Fruit fly (Drosophila melanogaster) whole organism, embryonic: Measurements from ENCODE around the gene Surf1.

ENCODE experiments used
- Atf3 ChIP-seq: fragments of 200-800 bp; sonication (Bioruptor generic); optimal IDR thresholded peaks from 3 replicates; lab custom pipeline; 2016; ENCODE audit warnings: missing biosample characterization, missing genetic modification characterization
- B-H2 ChIP-seq: fragments of 200-800 bp; sonication (Bioruptor generic); optimal IDR thresholded peaks from 2 replicates; lab custom pipeline; 2018; ENCODE audit warnings: missing biosample characterization, mild to moderate bottlenecking, missing genetic modification characterization
- Bteb2 ChIP-seq: fragments of 200-800 bp; sonication (Bioruptor generic); optimal IDR thresholded peaks from 2 replicates; lab custom pipeline; 2016; ENCODE audit warnings: missing biosample characterization, missing genetic modification characterization
- CG12071 ChIP-seq: fragments of 200-800 bp; sonication (Bioruptor generic); optimal IDR thresholded peaks from 3 replicates; lab custom pipeline; 2018; ENCODE audit warnings: missing biosample characterization, mild to moderate bottlenecking, missing genetic modification characterization
- CG13424 ChIP-seq: fragments of 200-800 bp; sonication (Bioruptor generic); optimal IDR thresholded peaks from 2 replicates; lab custom pipeline; 2019; ENCODE audit warnings: missing biosample characterization, mild to moderate bottlenecking, missing genetic modification characterization, moderate library complexity
- CG17186 ChIP-seq: fragments of 200-800 bp; sonication (Bioruptor generic); optimal IDR thresholded peaks from 3 replicates; lab custom pipeline; 2017; ENCODE audit warnings: missing biosample characterization, missing genetic modification reagents, missing genetic modification characterization
- CG17568 ChIP-seq: fragments of 200-800 bp; sonication (Bioruptor generic); optimal IDR thresholded peaks from 2 replicates; lab custom pipeline; 2018; ENCODE audit warnings: missing biosample characterization, mild to moderate bottlenecking, missing genetic modification characterization, moderate library complexity
- CG18764 ChIP-seq: fragments of 200-800 bp; sonication (Bioruptor generic); optimal IDR thresholded peaks from 3 replicates; lab custom pipeline; 2016; ENCODE audit warnings: missing biosample characterization, missing genetic modification characterization
- CG2129 ChIP-seq: fragments of 200-800 bp; sonication (Bioruptor generic); IDR thresholded peaks from 2 replicates; pipeline ENCODE4 v1.3.6; 2022; ENCODE audit warnings: missing biosample characterization, missing genetic modification characterization; ENCODE audit not compliant: partially characterized antibody
- CG3065 ChIP-seq: fragments of 200-800 bp; sonication (Bioruptor generic); optimal IDR thresholded peaks from 2 replicates; lab custom pipeline; 2016; ENCODE audit warnings: missing biosample characterization, missing genetic modification characterization
- CG4328 ChIP-seq: fragments of 200-800 bp; sonication (Bioruptor generic); optimal IDR thresholded peaks from 3 replicates; lab custom pipeline; 2017; ENCODE audit warnings: missing biosample characterization, missing genetic modification reagents, missing genetic modification characterization
- CG5245 ChIP-seq: fragments of 200-800 bp; sonication (Bioruptor generic); optimal IDR thresholded peaks from 3 replicates; lab custom pipeline; 2016; ENCODE audit warnings: missing biosample characterization, missing genetic modification characterization
- CG6175 ChIP-seq: fragments of 200-800 bp; sonication (Bioruptor generic); IDR thresholded peaks from 3 replicates; pipeline ENCODE4 v1.3.6; 2022; ENCODE audit warnings: missing biosample characterization, missing genetic modification characterization
- CG6813 ChIP-seq: fragments of 200-800 bp; sonication (Bioruptor generic); optimal IDR thresholded peaks from 2 replicates; lab custom pipeline; 2017; ENCODE audit warnings: missing biosample characterization, missing genetic modification characterization, mild to moderate bottlenecking, moderate library complexity, missing genetic modification reagents
- CG7357 ChIP-seq: fragments of 200-800 bp; sonication (Bioruptor generic); IDR thresholded peaks from 3 replicates; pipeline ENCODE4 v1.3.6; 2022; ENCODE audit warnings: missing biosample characterization, missing genetic modification characterization
- CG7556 ChIP-seq: fragments of 200-800 bp; sonication (Bioruptor generic); optimal IDR thresholded peaks from 2 replicates; lab custom pipeline; 2017; ENCODE audit warnings: missing biosample characterization, mild to moderate bottlenecking, missing genetic modification characterization
- CG8089 ChIP-seq: fragments of 200-800 bp; sonication (Bioruptor generic); optimal IDR thresholded peaks from 3 replicates; lab custom pipeline; 2016; ENCODE audit warnings: missing biosample characterization, missing genetic modification characterization
- CG9797 ChIP-seq: fragments of 200-800 bp; sonication (Bioruptor generic); optimal IDR thresholded peaks from 3 replicates; lab custom pipeline; 2018; ENCODE audit warnings: missing biosample characterization, mild to moderate bottlenecking, missing genetic modification characterization
- CG9817 ChIP-seq: fragments of 200-800 bp; sonication (Bioruptor generic); optimal IDR thresholded peaks from 2 replicates; lab custom pipeline; 2018; ENCODE audit warnings: missing biosample characterization, mild to moderate bottlenecking, missing genetic modification characterization, moderate library complexity
- Ets65A ChIP-seq: fragments of 200-800 bp; sonication (Bioruptor generic); peaks from one replicate; lab custom pipeline; 2016; ENCODE audit warnings: missing biosample characterization, missing genetic modification characterization
- HHEX ChIP-seq: fragments of 200-800 bp; sonication (Bioruptor generic); optimal IDR thresholded peaks from 3 replicates; lab custom pipeline; 2017; ENCODE audit warnings: missing biosample characterization, mild to moderate bottlenecking, missing genetic modification characterization, missing genetic modification reagents
- MESR4 ChIP-seq: fragments of 200-800 bp; sonication (Bioruptor generic); optimal IDR thresholded peaks from 2 replicates; lab custom pipeline; 2018; ENCODE audit warnings: missing biosample characterization, mild to moderate bottlenecking, missing genetic modification characterization, moderate library complexity
- Nf-YB ChIP-seq: fragments of 200-800 bp; sonication (Bioruptor generic); optimal IDR thresholded peaks from 3 replicates; lab custom pipeline; 2019; ENCODE audit warnings: missing biosample characterization, mild to moderate bottlenecking, missing genetic modification characterization, moderate library complexity
- Optix ChIP-seq: fragments of 200-800 bp; sonication (Bioruptor generic); IDR thresholded peaks from 3 replicates; pipeline ENCODE4 v1.3.6; 2022; ENCODE audit warnings: missing biosample characterization, missing genetic modification characterization
- PHDP ChIP-seq: fragments of 200-800 bp; sonication (Bioruptor generic); optimal IDR thresholded peaks from 3 replicates; lab custom pipeline; 2018; ENCODE audit warnings: missing biosample characterization, mild to moderate bottlenecking, missing genetic modification characterization, moderate library complexity
- Poxn ChIP-seq: fragments of 200-800 bp; sonication (Bioruptor generic); IDR thresholded peaks from 2 replicates; pipeline ENCODE4 v1.3.6; 2022; ENCODE audit warnings: missing biosample characterization, missing genetic modification characterization
- Sin3A ChIP-seq: fragments of >200 bp; optimal IDR thresholded peaks from 2 replicates; lab custom pipeline; 2018
- Vsx1 ChIP-seq: fragments of 200-800 bp; sonication (Bioruptor generic); optimal IDR thresholded peaks from 2 replicates; lab custom pipeline; 2017; ENCODE audit warnings: missing biosample characterization, mild to moderate bottlenecking, missing genetic modification characterization, missing genetic modification reagents
- bcd ChIP-seq: fragments of 200-800 bp; sonication (Bioruptor generic); optimal IDR thresholded peaks from 2 replicates; lab custom pipeline; 2017; ENCODE audit warnings: missing biosample characterization, mild to moderate bottlenecking, missing genetic modification characterization
- br ChIP-seq: fragments of >200 bp; optimal IDR thresholded peaks from 2 replicates; lab custom pipeline; 2017
- cas ChIP-seq: fragments of 200-800 bp; sonication (Bioruptor generic); IDR thresholded peaks from 2 replicates; pipeline ENCODE4 v1.3.6; 2022; ENCODE audit warnings: missing biosample characterization, missing genetic modification characterization
- cg ChIP-seq: fragments of 200-800 bp; sonication (Bioruptor generic); optimal IDR thresholded peaks from 3 replicates; lab custom pipeline; 2019; ENCODE audit warnings: missing biosample characterization, mild to moderate bottlenecking, missing genetic modification characterization, moderate library complexity
- crc ChIP-seq: fragments of 200-800 bp; sonication (Bioruptor generic); optimal IDR thresholded peaks from 2 replicates; lab custom pipeline; 2016; ENCODE audit warnings: missing biosample characterization, missing genetic modification characterization
- da ChIP-seq: fragments of 200-800 bp; sonication (Bioruptor generic); optimal IDR thresholded peaks from 2 replicates; lab custom pipeline; 2016; ENCODE audit warnings: missing biosample characterization, missing genetic modification characterization
- dm ChIP-seq: fragments of 200-800 bp; sonication (Bioruptor generic); optimal IDR thresholded peaks from 3 replicates; lab custom pipeline; 2016; ENCODE audit warnings: missing biosample characterization, missing genetic modification characterization
- fu2 ChIP-seq: fragments of 200-800 bp; sonication (Bioruptor generic); optimal IDR thresholded peaks from 2 replicates; lab custom pipeline; 2016; ENCODE audit warnings: missing biosample characterization, missing genetic modification characterization
- gro ChIP-seq: fragments of 200-800 bp; sonication (Bioruptor generic); optimal IDR thresholded peaks from 2 replicates; lab custom pipeline; 2016; ENCODE audit warnings: missing biosample characterization, missing genetic modification characterization
- gsb-n ChIP-seq: fragments of 200-800 bp; sonication (Bioruptor generic); optimal IDR thresholded peaks from 3 replicates; lab custom pipeline; 2018; ENCODE audit warnings: missing biosample characterization, mild to moderate bottlenecking, missing genetic modification characterization
- hbn ChIP-seq: fragments of 200-800 bp; sonication (Bioruptor generic); IDR thresholded peaks from 2 replicates; pipeline ENCODE4 v1.3.6; 2022; ENCODE audit warnings: missing biosample characterization, missing genetic modification characterization; ENCODE audit not compliant: partially characterized antibody
- jing ChIP-seq: fragments of 200-800 bp; sonication (Bioruptor generic); optimal IDR thresholded peaks from 2 replicates; lab custom pipeline; 2018; ENCODE audit warnings: missing biosample characterization, mild to moderate bottlenecking, missing genetic modification characterization
- luna ChIP-seq: fragments of 200-800 bp; sonication (Bioruptor generic); optimal IDR thresholded peaks from 2 replicates; lab custom pipeline; 2016; ENCODE audit warnings: missing biosample characterization, missing genetic modification characterization
- salm ChIP-seq: fragments of 200-800 bp; sonication (Bioruptor generic); optimal IDR thresholded peaks from 2 replicates; lab custom pipeline; 2018; ENCODE audit warnings: missing biosample characterization, mild to moderate bottlenecking, missing genetic modification characterization
- scrt ChIP-seq: fragments of 200-800 bp; sonication (Bioruptor generic); optimal IDR thresholded peaks from 2 replicates; lab custom pipeline; 2018; ENCODE audit warnings: missing biosample characterization, mild to moderate bottlenecking, missing genetic modification characterization, moderate library complexity
- seq ChIP-seq: fragments of 200-800 bp; sonication (Bioruptor generic); IDR thresholded peaks from 2 replicates; pipeline ENCODE4 v1.3.6; 2022; ENCODE audit warnings: missing biosample characterization, missing genetic modification characterization
- sisA ChIP-seq: fragments of 200-800 bp; sonication (Bioruptor generic); IDR thresholded peaks from 2 replicates; pipeline ENCODE4 v1.3.6; 2022; ENCODE audit warnings: missing biosample characterization, missing genetic modification characterization
- sqz ChIP-seq: fragments of 200-800 bp; sonication (Bioruptor generic); optimal IDR thresholded peaks from 3 replicates; lab custom pipeline; 2018; ENCODE audit warnings: missing biosample characterization, mild to moderate bottlenecking, missing genetic modification characterization
- sr ChIP-seq: fragments of 200-800 bp; sonication (Bioruptor generic); IDR thresholded peaks from 3 replicates; pipeline ENCODE4 v1.3.6; 2022; ENCODE audit warnings: missing biosample characterization, missing genetic modification characterization
- tx ChIP-seq: fragments of 200-800 bp; sonication (Bioruptor generic); optimal IDR thresholded peaks from 2 replicates; lab custom pipeline; 2016; ENCODE audit warnings: missing biosample characterization, missing genetic modification characterization
- unc-4 ChIP-seq: fragments of 200-800 bp; sonication (Bioruptor generic); IDR thresholded peaks from 2 replicates; pipeline ENCODE4 v1.3.6; 2022; ENCODE audit warnings: missing biosample characterization, missing genetic modification characterization; ENCODE audit not compliant: partially characterized antibody
- zfh1 ChIP-seq: fragments of 200-800 bp; sonication (Bioruptor generic); IDR thresholded peaks from 3 replicates; pipeline ENCODE4 v1.3.6; 2022; ENCODE audit warnings: missing biosample characterization, missing genetic modification characterization

Gene Surf1

DNA sequence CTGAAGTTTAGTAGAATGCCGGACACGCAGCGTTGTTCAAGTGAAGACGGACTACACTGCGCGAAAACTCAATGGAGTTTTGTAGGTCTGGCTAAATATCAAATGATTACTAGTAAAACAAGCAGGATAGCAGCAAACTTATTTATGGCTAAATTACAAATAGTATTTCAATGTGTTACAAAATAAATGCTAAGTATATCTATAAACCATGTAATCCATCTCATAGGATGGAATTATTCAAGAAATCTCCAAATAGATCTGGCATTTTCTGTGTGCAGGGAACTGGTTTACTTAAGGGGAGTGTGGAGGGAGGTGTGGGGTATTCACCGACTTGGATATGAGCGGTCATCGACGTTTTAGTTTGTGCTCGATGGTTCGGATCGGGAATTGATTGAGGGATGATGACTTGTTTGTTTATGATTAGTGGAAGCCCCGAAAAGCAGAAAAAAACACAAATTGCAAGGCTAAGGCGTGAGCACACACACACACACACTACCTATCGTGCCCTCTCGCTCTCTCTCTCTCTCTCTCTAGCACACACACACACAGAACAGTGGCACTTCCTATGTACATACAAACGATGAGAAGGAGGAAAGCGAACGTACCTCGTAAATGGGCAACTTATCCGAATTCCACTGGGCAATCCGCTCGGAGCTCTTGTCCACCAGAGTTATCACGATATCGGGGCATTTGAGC, 5.8 kb downstream of the Surf1 start (continued):
- peak; percentile 75 for TF ChIP-seq Bteb2
- peak; percentile 95 for TF ChIP-seq Ets65A (GFP tag; lab: Kevin White, UChicago)
- peak; percentile 28; the same call in 1 of the 3 replicates for TF ChIP-seq sr
- peak; percentile 56 for TF ChIP-seq CG9817 (tag; lab: Kevin White, UChicago)
- TF ChIP-seq fu2 (GFP tag; lab: Kevin White, UChicago) = peak; percentile 55
- peak; percentile 39 for TF ChIP-seq Atf3
- TF ChIP-seq CG6175 = no peak; the same call in 2 of the 3 replicates
- peak; percentile 54 for TF ChIP-seq gro (GFP tag; lab: Kevin White, UChicago)
- TF ChIP-seq CG18764 = peak; percentile 63
- no peak for TF ChIP-seq Poxn
- TF ChIP-seq Vsx1 = peak; percentile 49
- peak; percentile 78 for TF ChIP-seq tx
- TF ChIP-seq CG7556 (GFP tag; lab: Kevin White, UChicago) = peak; percentile 87
- TF ChIP-seq CG12071 (GFP tag; lab: Kevin White, UChicago) = peak; percentile 73
- no peak for TF ChIP-seq unc-4 (GFP tag; lab: Robert Waterston, UW)
- TF ChIP-seq crc (GFP tag; lab: Kevin White, UChicago) = peak; percentile 75
- no peak for TF ChIP-seq da (GFP tag; lab: Kevin White, UChicago)
- peak; percentile 66 for TF ChIP-seq CG8089 (GFP tag; lab: Kevin White, UChicago)
- TF ChIP-seq HHEX (GFP tag; lab: Kevin White, UChicago) = peak; percentile 82
- peak; percentile 38 for TF ChIP-seq Nf-YB (GFP tag; lab: Kevin White, UChicago)
- TF ChIP-seq luna (GFP tag; lab: Kevin White, UChicago) = no peak
- peak; percentile 79 for TF ChIP-seq bcd
- no peak for TF ChIP-seq Sin3A
- TF ChIP-seq CG5245 (GFP tag; lab: Kevin White, UChicago) = peak; percentile 64
- TF ChIP-seq CG17568 = peak; percentile 76
- peak; percentile 1 for TF ChIP-seq MESR4 (GFP tag; lab: Kevin White, UChicago)
- peak; percentile 86 for TF ChIP-seq cg
- TF ChIP-seq sisA (GFP tag; lab: Robert Waterston, UW) = peak; percentile 72
- TF ChIP-seq Optix (GFP tag; lab: Robert Waterston, UW) = 0 out of 3 replicates have a peak, but pooled peaks have one; percentile 46
- peak; percentile 50 for TF ChIP-seq CG17186 (GFP tag; lab: Kevin White, UChicago)
- peak; percentile 75 for TF ChIP-seq jing
- peak; percentile 84 for TF ChIP-seq gsb-n (tag; lab: Kevin White, UChicago)
- no peak for TF ChIP-seq br (lab: Kevin White, UChicago)
- no peak for TF ChIP-seq B-H2 (GFP tag; lab: Kevin White, UChicago)
- peak; percentile 86 for TF ChIP-seq PHDP (tag; lab: Kevin White, UChicago)
- no peak for TF ChIP-seq CG4328 (GFP tag; lab: Kevin White, UChicago)
- TF ChIP-seq sqz = peak; percentile 30
- peak; percentile 46 for TF ChIP-seq salm (tag; lab: Kevin White, UChicago)
- TF ChIP-seq CG9797 (GFP tag; lab: Kevin White, UChicago) = no peak
- peak; percentile 75; the same call in 2 of the 3 replicates for TF ChIP-seq CG7357
- TF ChIP-seq CG2129 (GFP tag; lab: Robert Waterston, UW) = no peak
- peak; percentile 52 for TF ChIP-seq dm (GFP tag; lab: Kevin White, UChicago)
- TF ChIP-seq CG6813 (GFP tag; lab: Kevin White, UChicago) = peak; percentile 73
- TF ChIP-seq scrt = peak; percentile 55
- peak; percentile 69 for TF ChIP-seq CG3065 (GFP tag; lab: Kevin White, UChicago)
- TF ChIP-seq CG13424 = peak; percentile 83
- TF ChIP-seq seq = peak; percentile 69
- no peak for TF ChIP-seq hbn (GFP tag; lab: Robert Waterston, UW)
- peak; percentile 78 for TF ChIP-seq zfh1
- TF ChIP-seq cas (GFP tag; lab: Robert Waterston, UW) = no peak
